Fruit fly (Drosophila melanogaster): ENCODE results near the gene CG4496.

The CG4496 gene

dm6 chr2L:7150775-7151174 is 39.0 kb downstream of the CG4496 start (continued):
- TF ChIP-seq gce (GFP tag; IDR thresholded peaks at IDR 0.05) (0 out of 3 replicates have a peak, but pooled peaks have one; percentile 37), CG8089 (GFP tag; optimal IDR thresholded peaks at IDR 0.05) (no peak), Bdp1 (GFP tag; optimal IDR thresholded peaks at IDR 0.05) (no peak), jigr1 (GFP tag; IDR thresholded peaks at IDR 0.05) (no peak), Fer2 (tag; optimal IDR thresholded peaks at IDR 0.05) (no peak), sens-2 (GFP tag; IDR thresholded peaks at IDR 0.05) (no peak), CG8281 (tag; optimal IDR thresholded peaks at IDR 0.05) (no peak), Hr51 (GFP tag; optimal IDR thresholded peaks at IDR 0.05) (peak in 1 of 2 experiments; percentile 80), otp (GFP tag; IDR thresholded peaks at IDR 0.05) (no peak), zfh1 (GFP tag; IDR thresholded peaks at IDR 0.05) (peak; percentile 59; the same call in 2 of the 3 replicates), shn (GFP tag; optimal IDR thresholded peaks at IDR 0.05) (no peak), NC2α (GFP tag; optimal IDR thresholded peaks at IDR 0.05) (no peak), lmd (GFP tag; IDR thresholded peaks at IDR 0.05) (peak; percentile 43; the same call in 1 of the 2 replicates), tio (GFP tag; optimal IDR thresholded peaks at IDR 0.05) (no peak), NFAT (GFP tag; IDR thresholded peaks at IDR 0.05) (no peak), CG13287 (GFP tag; IDR thresholded peaks at IDR 0.05; ENCODE audit: partially characterized antibody) (no peak), CG17568 (GFP tag; optimal IDR thresholded peaks at IDR 0.05) (peak; percentile 4), Dip3 (GFP tag; optimal IDR thresholded peaks at IDR 0.05) (no peak), Eip74EF (GFP tag; optimal IDR thresholded peaks at IDR 0.05) (peak in 1 of 2 experiments; percentile 51), Ssrp (tag; optimal IDR thresholded peaks at IDR 0.05) (peak; percentile 67), HHEX (GFP tag; optimal IDR thresholded peaks at IDR 0.05) (no peak), HLHmδ (GFP tag; optimal IDR thresholded peaks at IDR 0.05) (no peak), ro (GFP tag; IDR thresholded peaks at IDR 0.05) (peak; percentile 8; the same call in 1 of the 2 replicates), CG4730 (GFP tag; IDR thresholded peaks at IDR 0.05) (no peak), CG15601 (tag; optimal IDR thresholded peaks at IDR 0.05) (peak; percentile 69), CG10274 (GFP tag; optimal IDR thresholded peaks at IDR 0.05) (no peak), CG18262 (tag; optimal IDR thresholded peaks at IDR 0.05) (peak; percentile 67), mirr (GFP tag; optimal IDR thresholded peaks at IDR 0.05) (no peak), CG5180 (GFP tag; optimal IDR thresholded peaks at IDR 0.05) (no peak), dati (GFP tag; IDR thresholded peaks at IDR 0.05) (no peak), CG5245 (GFP tag; optimal IDR thresholded peaks at IDR 0.05) (peak; percentile 17), cato (GFP tag; optimal IDR thresholded peaks at IDR 0.05; ENCODE audit: borderline replicate concordance) (no peak), mam (GFP tag; optimal IDR thresholded peaks at IDR 0.05) (no peak), B-H1 (GFP tag; IDR thresholded peaks at IDR 0.05) (no peak; the same call in 1 of the 3 replicates), tll (GFP tag; optimal IDR thresholded peaks at IDR 0.05) (no peak), Hmx (GFP tag; optimal IDR thresholded peaks at IDR 0.05) (no peak), trem (tag; optimal IDR thresholded peaks at IDR 0.05) (peak; percentile 27), fru (optimal IDR thresholded peaks at IDR 0.05) (no peak), dysf (GFP tag; IDR thresholded peaks at IDR 0.05) (peak; percentile 53; the same call in 2 of the 3 replicates), zen2 (GFP tag; IDR thresholded peaks at IDR 0.05; ENCODE audit: partially characterized antibody) (no peak), HLH3B (GFP tag; IDR thresholded peaks at IDR 0.05) (peak; percentile 64; the same call in 1 of the 2 replicates), CG11560 (tag; IDR thresholded peaks at IDR 0.05) (no peak), CG10543 (GFP tag; optimal IDR thresholded peaks at IDR 0.05) (no peak), abd-A (tag; optimal IDR thresholded peaks at IDR 0.05) (no peak), CG2202 (tag; optimal IDR thresholded peaks at IDR 0.05) (peak; percentile 13), CG2116 (GFP tag; optimal IDR thresholded peaks at IDR 0.05) (no peak), scrt (GFP tag; optimal IDR thresholded peaks at IDR 0.05) (no peak), CG33557 (GFP tag; optimal IDR thresholded peaks at IDR 0.05) (peak; percentile 30), gt (GFP tag; IDR thresholded peaks at IDR 0.05) (no peak), slbo (GFP tag; IDR thresholded peaks at IDR 0.05) (0 out of 2 replicates have a peak, but pooled peaks have one; percentile 15), Gsc (GFP tag; IDR thresholded peaks at IDR 0.05) (no peak)

Data from whole organism, embryonic.